Worm (Caenorhabditis elegans) whole organism, early embryonic: ENCODE measurements around the gene unc-52.

Experiments used
- F13C5.2 ChIP-seq: sonication (generic microtip); optimal IDR thresholded peaks from 2 replicates; lab custom pipeline; 2017; ENCODE audit warnings: mild to moderate bottlenecking, missing genetic modification characterization, inconsistent platforms, missing compliant biosample characterization
- aly-1 ChIP-seq: sonication (generic microtip); optimal IDR thresholded peaks from 2 replicates; lab custom pipeline; 2016; ENCODE audit warnings: missing genetic modification characterization, missing compliant biosample characterization
- ama-1 ChIP-seq: fragments of 150-350 bp; optimal IDR thresholded peaks from 2 replicates; lab custom pipeline; 2014
- hnd-1 ChIP-seq: sonication (generic microtip); optimal IDR thresholded peaks from 2 replicates; lab custom pipeline; 2016; ENCODE audit warnings: missing genetic modification characterization, missing compliant biosample characterization
- pes-1 ChIP-seq: fragments of 200-800 bp; sonication (Bioruptor generic); IDR thresholded peaks from 2 replicates; pipeline ENCODE4 v1.3.6; 2022; ENCODE audit warnings: missing genetic modification reagents, missing genetic modification characterization, missing compliant biosample characterization
- scrt-1 ChIP-seq: fragments of 200-800 bp; sonication (Bioruptor generic); IDR thresholded peaks from 2 replicates; pipeline ENCODE4 v1.3.6; 2022; ENCODE audit warnings: missing genetic modification characterization, missing compliant biosample characterization
- tbx-11 ChIP-seq: fragments of 200-800 bp; sonication (Bioruptor generic); IDR thresholded peaks from 2 replicates; pipeline ENCODE4 v1.3.6; 2022; ENCODE audit warnings: missing genetic modification characterization, missing compliant biosample characterization
- tra-4 ChIP-seq: sonication (generic microtip); optimal IDR thresholded peaks from 2 replicates; lab custom pipeline; 2017; ENCODE audit warnings: missing genetic modification characterization, missing compliant biosample characterization

DNA sequence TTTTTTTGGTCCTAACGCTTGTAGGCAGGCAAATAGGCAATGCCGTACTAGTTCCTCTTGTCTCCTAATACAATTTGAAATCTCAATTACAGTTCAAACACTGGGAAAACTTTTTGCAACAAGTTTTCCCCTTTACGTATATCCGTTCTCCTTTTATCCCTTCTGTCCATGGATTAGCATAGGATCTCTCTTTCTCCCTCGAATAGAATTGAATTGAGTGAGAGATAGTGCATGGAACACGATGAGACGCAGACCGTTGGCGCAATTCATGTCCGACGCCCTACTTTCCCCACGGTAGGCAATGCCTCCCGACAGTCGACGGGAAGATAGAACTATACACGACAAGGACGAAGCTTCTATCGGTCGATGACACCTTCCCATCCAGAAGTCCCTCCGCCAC lies 6.1 kb downstream of the unc-52 start, which contains the start of gene hhat-1:
- TF ChIP-seq aly-1 (tag; lab: Kevin White, UChicago), result no peak
- TF ChIP-seq ama-1 (lab: Kevin White, UChicago), result no peak
- TF ChIP-seq tbx-11 (GFP tag; lab: Robert Waterston, UW), result no peak
- TF ChIP-seq F13C5.2, result no peak
- no peak for TF ChIP-seq scrt-1
- TF ChIP-seq hnd-1 (tag; lab: Kevin White, UChicago), result no peak
- no peak for TF ChIP-seq tra-4 (tag; lab: Kevin White, UChicago)
- no peak for TF ChIP-seq pes-1 (GFP tag; lab: Robert Waterston, UW)
